Fruit fly (Drosophila melanogaster) whole organism, embryonic: Measurements from ENCODE around the gene Tlk.

ENCODE experiments used
- Atf6 ChIP-seq: fragments of 200-800 bp; sonication (Bioruptor generic); IDR thresholded peaks from 2 replicates; pipeline ENCODE4 v1.3.6; 2022; ENCODE audit warnings: missing biosample characterization, missing genetic modification characterization
- CG10462 ChIP-seq: fragments of 200-800 bp; sonication (Bioruptor generic); optimal IDR thresholded peaks from 2 replicates; lab custom pipeline; 2016; ENCODE audit warnings: missing biosample characterization, missing genetic modification characterization
- CG11695 ChIP-seq: fragments of 200-800 bp; sonication (Bioruptor generic); IDR thresholded peaks from 3 replicates; pipeline ENCODE4 v1.3.6; 2022; ENCODE audit warnings: missing biosample characterization, missing genetic modification characterization
- CG13287 ChIP-seq: fragments of 200-800 bp; sonication (Bioruptor generic); IDR thresholded peaks from 2 replicates; pipeline ENCODE4 v1.3.6; 2022; ENCODE audit warnings: missing biosample characterization, missing genetic modification characterization; ENCODE audit not compliant: partially characterized antibody
- CG14710 ChIP-seq: fragments of 200-800 bp; sonication (Bioruptor generic); optimal IDR thresholded peaks from 3 replicates; lab custom pipeline; 2019; ENCODE audit warnings: missing biosample characterization, mild to moderate bottlenecking, missing genetic modification characterization, moderate library complexity
- CG14965 ChIP-seq: fragments of 200-800 bp; sonication (Bioruptor generic); optimal IDR thresholded peaks from 2 replicates; lab custom pipeline; 2016; ENCODE audit warnings: missing biosample characterization, missing genetic modification characterization, borderline replicate concordance
- CG15601 ChIP-seq: fragments of 200-800 bp; sonication (Bioruptor generic); optimal IDR thresholded peaks from 3 replicates; lab custom pipeline; 2019; ENCODE audit warnings: missing biosample characterization, mild to moderate bottlenecking, missing genetic modification characterization, moderate library complexity
- CG17359 ChIP-seq: fragments of 200-800 bp; sonication (Bioruptor generic); optimal IDR thresholded peaks from 3 replicates; lab custom pipeline; 2018; ENCODE audit warnings: missing biosample characterization, mild to moderate bottlenecking, missing genetic modification characterization, moderate library complexity
- CG18262 ChIP-seq: fragments of 200-800 bp; optimal IDR thresholded peaks from 3 replicates; lab custom pipeline; 2019; ENCODE audit warnings: missing biosample characterization, mild to moderate bottlenecking, missing genetic modification characterization, moderate library complexity
- CG2712 ChIP-seq: fragments of 200-800 bp; optimal IDR thresholded peaks from 3 replicates; lab custom pipeline; 2019; ENCODE audit warnings: missing biosample characterization, mild to moderate bottlenecking, missing genetic modification characterization, moderate library complexity
- CG30431 ChIP-seq: fragments of 200-800 bp; sonication (Bioruptor generic); optimal IDR thresholded peaks from 2 replicates; lab custom pipeline; 2017; ENCODE audit warnings: missing biosample characterization, missing genetic modification characterization
- CG31441 ChIP-seq: fragments of 200-800 bp; sonication (Bioruptor generic); IDR thresholded peaks from 2 replicates; pipeline ENCODE4 v1.3.6; 2022; ENCODE audit warnings: missing biosample characterization, missing genetic modification characterization
- CG6654 ChIP-seq: fragments of 200-800 bp; sonication (Bioruptor generic); optimal IDR thresholded peaks from 2 replicates; lab custom pipeline; 2017; ENCODE audit warnings: missing biosample characterization, mild to moderate bottlenecking, missing genetic modification characterization
- CG7786 ChIP-seq: fragments of 200-800 bp; sonication (Bioruptor generic); optimal IDR thresholded peaks from 2 replicates; lab custom pipeline; 2016; ENCODE audit warnings: missing biosample characterization, missing genetic modification characterization
- CHES-1-like ChIP-seq: fragments of 200-800 bp; sonication (Bioruptor generic); optimal IDR thresholded peaks from 2 replicates; lab custom pipeline; 2016; ENCODE audit warnings: missing biosample characterization, missing genetic modification characterization
- CTCF ChIP-seq: fragments of 200-800 bp; sonication (Bioruptor generic); optimal IDR thresholded peaks from 2 replicates; lab custom pipeline; 2017; ENCODE audit warnings: missing biosample characterization, mild to moderate bottlenecking, missing genetic modification characterization, moderate library complexity
- Dip2 ChIP-seq: fragments of 200-800 bp; sonication (Bioruptor generic); IDR thresholded peaks from 2 replicates; pipeline ENCODE4 v1.3.6; 2022; ENCODE audit warnings: missing biosample characterization, missing genetic modification characterization
- Dp ChIP-seq: fragments of 200-800 bp; sonication (Bioruptor generic); optimal IDR thresholded peaks from 2 replicates; lab custom pipeline; 2018; ENCODE audit warnings: missing biosample characterization, mild to moderate bottlenecking, missing genetic modification characterization, moderate library complexity
- Eip74EF ChIP-seq, 2 experiments: fragments of 200-800 bp in 1 of 2; fragments of >200 bp in 1 of 2; sonication (Bioruptor generic) in 1 of 2; optimal IDR thresholded peaks; 2 replicates each; lab custom pipeline; 2017 to 2019; ENCODE audit warnings: missing biosample characterization in 2 of 2, missing genetic modification characterization in 2 of 2, mild to moderate bottlenecking in 1 of 2, moderate library complexity in 1 of 2
- Med ChIP-seq: fragments of 200-800 bp; sonication (Bioruptor generic); peaks from one replicate; lab custom pipeline; 2016; ENCODE audit warnings: missing biosample characterization, missing genetic modification characterization, mild to moderate bottlenecking, inconsistent platforms, moderate library complexity
- Optix ChIP-seq: fragments of 200-800 bp; sonication (Bioruptor generic); IDR thresholded peaks from 3 replicates; pipeline ENCODE4 v1.3.6; 2022; ENCODE audit warnings: missing biosample characterization, missing genetic modification characterization
- Trl ChIP-seq, 3 experiments: fragments of >200 bp in 2 of 3; fragments of 200-800 bp in 1 of 3; sonication (Bioruptor generic) in 1 of 3; optimal IDR thresholded peaks; 2 replicates in 1 of 3; 3 replicates in 2 of 3; lab custom pipeline; 2016 to 2017; ENCODE audit warnings: missing biosample characterization in 1 of 3, missing genetic modification characterization in 1 of 3
- bab2 ChIP-seq: fragments of 200-800 bp; sonication (Bioruptor generic); optimal IDR thresholded peaks from 2 replicates; lab custom pipeline; 2016; ENCODE audit warnings: missing biosample characterization, missing genetic modification characterization
- bsh ChIP-seq, 2 experiments: fragments of 200-800 bp; sonication (Bioruptor generic); optimal IDR thresholded peaks; 2 replicates each; lab custom pipeline; 2017 to 2018; ENCODE audit warnings: mild to moderate bottlenecking in 2 of 2, missing biosample characterization in 2 of 2, missing genetic modification characterization in 2 of 2, moderate library complexity in 1 of 2
- btn ChIP-seq: fragments of 200-800 bp; sonication (Bioruptor generic); optimal IDR thresholded peaks from 2 replicates; lab custom pipeline; 2016; ENCODE audit warnings: missing biosample characterization, missing genetic modification characterization
- cato ChIP-seq: fragments of 200-800 bp; sonication (Bioruptor generic); optimal IDR thresholded peaks from 2 replicates; lab custom pipeline; 2016; ENCODE audit warnings: missing biosample characterization, missing genetic modification characterization, borderline replicate concordance
- dimm ChIP-seq: fragments of 200-800 bp; sonication (Bioruptor generic); IDR thresholded peaks from 2 replicates; pipeline ENCODE4 v1.3.6; 2022; ENCODE audit warnings: missing biosample characterization, missing genetic modification characterization
- dm ChIP-seq: fragments of 200-800 bp; sonication (Bioruptor generic); optimal IDR thresholded peaks from 3 replicates; lab custom pipeline; 2016; ENCODE audit warnings: missing biosample characterization, missing genetic modification characterization
- dmrt11E ChIP-seq: fragments of 200-800 bp; sonication (Bioruptor generic); optimal IDR thresholded peaks from 3 replicates; lab custom pipeline; 2018; ENCODE audit warnings: missing biosample characterization, mild to moderate bottlenecking, missing genetic modification characterization, moderate library complexity
- fd96Cb ChIP-seq: fragments of 200-800 bp; sonication (Bioruptor generic); optimal IDR thresholded peaks from 2 replicates; lab custom pipeline; 2018; ENCODE audit warnings: missing biosample characterization, mild to moderate bottlenecking, missing genetic modification characterization, moderate library complexity
- fru ChIP-seq: fragments of >200 bp; optimal IDR thresholded peaks from 2 replicates; lab custom pipeline; 2017
- gcm ChIP-seq: fragments of 200-800 bp; sonication (Bioruptor generic); optimal IDR thresholded peaks from 2 replicates; lab custom pipeline; 2019; ENCODE audit warnings: missing biosample characterization, mild to moderate bottlenecking, missing genetic modification characterization, moderate library complexity
- gem ChIP-seq: fragments of 200-800 bp; sonication (Bioruptor generic); optimal IDR thresholded peaks from 2 replicates; lab custom pipeline; 2019; ENCODE audit warnings: missing biosample characterization, mild to moderate bottlenecking, missing genetic modification characterization, moderate library complexity
- gro ChIP-seq: fragments of 200-800 bp; sonication (Bioruptor generic); optimal IDR thresholded peaks from 2 replicates; lab custom pipeline; 2016; ENCODE audit warnings: missing biosample characterization, missing genetic modification characterization
- gt ChIP-seq: fragments of 200-800 bp; sonication (Bioruptor generic); IDR thresholded peaks from 2 replicates; pipeline ENCODE4 v1.3.6; 2022; ENCODE audit warnings: missing biosample characterization, missing genetic modification characterization
- lilli ChIP-seq: fragments of 200-800 bp; sonication (Bioruptor generic); optimal IDR thresholded peaks from 3 replicates; lab custom pipeline; 2016; ENCODE audit warnings: missing biosample characterization, missing genetic modification characterization
- lola ChIP-seq, 3 experiments: fragments of >200 bp in 2 of 3; fragments of 200-800 bp in 1 of 3; sonication (Bioruptor generic) in 1 of 3; optimal IDR thresholded peaks; 2 replicates each; lab custom pipeline; 2017 to 2019; ENCODE audit warnings: missing biosample characterization in 3 of 3, missing genetic modification characterization in 3 of 3, mild to moderate bottlenecking in 1 of 3, moderate library complexity in 1 of 3
- luna ChIP-seq: fragments of 200-800 bp; sonication (Bioruptor generic); optimal IDR thresholded peaks from 2 replicates; lab custom pipeline; 2016; ENCODE audit warnings: missing biosample characterization, missing genetic modification characterization
- phol ChIP-seq: fragments of 200-800 bp; sonication (Bioruptor generic); optimal IDR thresholded peaks from 3 replicates; lab custom pipeline; 2018; ENCODE audit warnings: missing biosample characterization, mild to moderate bottlenecking, missing genetic modification characterization, moderate library complexity
- pita ChIP-seq: fragments of 200-800 bp; sonication (Bioruptor generic); optimal IDR thresholded peaks from 2 replicates; lab custom pipeline; 2017; ENCODE audit warnings: missing biosample characterization, mild to moderate bottlenecking, missing genetic modification characterization
- prd ChIP-seq, 3 experiments: fragments of >200 bp in 2 of 3; fragments of 200-800 bp in 1 of 3; sonication (Bioruptor generic) in 1 of 3; optimal IDR thresholded peaks in 2 of 3; IDR thresholded peaks in 1 of 3; 2 replicates in 2 of 3; 3 replicates in 1 of 3; pipeline versions ENCODE4 v1.3.6 to Lab custom; 2017 to 2022; ENCODE audit warnings: missing biosample characterization in 1 of 3, missing genetic modification characterization in 1 of 3
- rib ChIP-seq: fragments of 200-800 bp; sonication (Bioruptor generic); IDR thresholded peaks from 2 replicates; pipeline ENCODE4 v1.3.6; 2022; ENCODE audit warnings: missing biosample characterization, missing genetic modification characterization
- salm ChIP-seq: fragments of 200-800 bp; sonication (Bioruptor generic); optimal IDR thresholded peaks from 2 replicates; lab custom pipeline; 2018; ENCODE audit warnings: missing biosample characterization, mild to moderate bottlenecking, missing genetic modification characterization
- tap ChIP-seq: fragments of 200-800 bp; optimal IDR thresholded peaks from 3 replicates; lab custom pipeline; 2019; ENCODE audit warnings: missing biosample characterization, mild to moderate bottlenecking, missing genetic modification characterization, moderate library complexity
- tin ChIP-seq: fragments of 200-800 bp; sonication (Bioruptor generic); optimal IDR thresholded peaks from 3 replicates; lab custom pipeline; 2016; ENCODE audit warnings: missing biosample characterization, missing genetic modification characterization
- twi ChIP-seq: fragments of 200-800 bp; optimal IDR thresholded peaks from 2 replicates; lab custom pipeline; 2019; ENCODE audit warnings: missing biosample characterization, mild to moderate bottlenecking, missing genetic modification characterization, moderate library complexity

The Tlk gene

dm6 chrX:3696540-3697206 is 23.1 kb upstream of the Tlk start (continued):
- TF ChIP-seq CG14710 (peak; percentile 2), tap (tag; lab: Kevin White, UChicago) (no peak), CHES-1-like (GFP tag; lab: Kevin White, UChicago) (no peak), CG7786 (GFP tag; lab: Kevin White, UChicago) (no peak), lola (GFP tag; optimal IDR thresholded peaks at IDR 0.05; lab: Kevin White, UChicago) (peak in 1 of 3 experiments; percentile 34), fru (no peak), CG6654 (GFP tag; lab: Kevin White, UChicago) (no peak), CTCF (GFP tag; lab: Kevin White, UChicago) (no peak), lilli (GFP tag; lab: Kevin White, UChicago) (no peak), dmrt11E (peak; percentile 18), CG11695 (no peak), Atf6 (GFP tag; lab: Robert Waterston, UW) (no peak), tin (GFP tag; lab: Kevin White, UChicago) (no peak), cato (GFP tag; lab: Kevin White, UChicago) (no peak), dimm (GFP tag; lab: Robert Waterston, UW) (no peak), rib (GFP tag; lab: Robert Waterston, UW) (no peak), Optix (GFP tag; lab: Robert Waterston, UW) (no peak), pita (GFP tag; lab: Kevin White, UChicago) (no peak), btn (no peak), CG10462 (GFP tag; lab: Kevin White, UChicago) (no peak), Dip2 (GFP tag; lab: Robert Waterston, UW) (no peak), Med (GFP tag; lab: Kevin White, UChicago) (peak; percentile 65), gcm (peak; percentile 5), bab2 (GFP tag; lab: Kevin White, UChicago) (no peak), CG15601 (no peak), gem (tag; lab: Kevin White, UChicago) (peak; percentile 44), bsh (GFP tag; optimal IDR thresholded peaks at IDR 0.05; lab: Kevin White, UChicago) (peak in 1 of 2 experiments; percentile 58), luna (GFP tag; lab: Kevin White, UChicago) (no peak), gro (GFP tag; lab: Kevin White, UChicago) (no peak), CG31441 (GFP tag; lab: Robert Waterston, UW) (0 out of 2 replicates have a peak, but pooled peaks have one; percentile 30), CG14965 (GFP tag; lab: Kevin White, UChicago) (no peak), twi (tag; lab: Kevin White, UChicago) (no peak), prd (optimal IDR thresholded peaks at IDR 0.05; lab: Kevin White, UChicago) (no peak), prd (GFP tag; IDR thresholded peaks at IDR 0.05; lab: Robert Waterston, UW) (no peak), fd96Cb (tag; lab: Kevin White, UChicago) (peak; percentile 22), phol (tag; lab: Kevin White, UChicago) (peak; percentile 25), CG2712 (tag; lab: Kevin White, UChicago) (peak; percentile 37), Dp (GFP tag; lab: Kevin White, UChicago) (no peak), CG17359 (tag; lab: Kevin White, UChicago) (peak; percentile 19), CG30431 (GFP tag; lab: Kevin White, UChicago) (no peak), CG18262 (tag; lab: Kevin White, UChicago) (peak; percentile 43), Trl (optimal IDR thresholded peaks at IDR 0.05; lab: Kevin White, UChicago) (peak; percentile 65 to 85), Trl (GFP tag; optimal IDR thresholded peaks at IDR 0.05; lab: Kevin White, UChicago) (no peak), dm (peak; percentile 29), gt (GFP tag; lab: Robert Waterston, UW) (no peak), salm (tag; lab: Kevin White, UChicago) (no peak), Eip74EF (GFP tag; optimal IDR thresholded peaks at IDR 0.05; lab: Kevin White, UChicago) (no peak), CG13287 (GFP tag; lab: Robert Waterston, UW) (no peak)
- TF ChIP-seq, all 482 proteins: peak for 31
